Worm (Caenorhabditis elegans): ENCODE measurements around the gene F49H12.3.

DNA sequence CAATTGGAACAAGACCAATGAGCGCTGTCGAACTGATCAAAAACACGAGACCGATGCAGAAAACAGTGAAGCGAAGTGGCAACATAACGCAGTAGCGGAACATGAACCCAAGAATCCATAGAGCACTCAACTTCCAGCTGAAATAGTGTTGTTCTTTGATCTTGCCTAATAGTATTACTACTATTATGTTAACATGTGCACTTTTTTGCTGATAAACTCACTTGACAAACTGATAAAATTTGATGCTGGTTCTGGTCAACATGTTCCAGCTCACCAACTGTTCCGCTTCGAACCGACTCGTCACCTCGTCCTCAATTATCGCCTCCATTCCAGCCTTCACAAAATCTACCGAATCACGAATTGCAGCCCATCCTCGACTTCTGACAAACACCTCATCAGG lies 15.9 kb upstream of the F49H12.3 start:
- no peak for TF ChIP-seq cog-1 (tag; optimal IDR thresholded peaks at IDR 0.05)
- TF ChIP-seq flt-1 (GFP tag; IDR thresholded peaks at IDR 0.05): no peak
